Worm (Caenorhabditis elegans) whole organism, early embryonic: ENCODE data around the gene ZK1307.7.

ENCODE experiments used
- aly-1 ChIP-seq: sonication (generic microtip); optimal IDR thresholded peaks from 2 replicates; lab custom pipeline; 2016; ENCODE audit warnings: missing genetic modification characterization, missing compliant biosample characterization
- ama-1 ChIP-seq: fragments of 150-350 bp; optimal IDR thresholded peaks from 2 replicates; lab custom pipeline; 2014
- ceh-13 ChIP-seq: fragments of 200-800 bp; sonication (Bioruptor generic); optimal IDR thresholded peaks from 2 replicates; lab custom pipeline; 2018; ENCODE audit warnings: mild to moderate bottlenecking, missing genetic modification characterization, missing compliant biosample characterization
- hmbx-1 ChIP-seq: sonication (generic microtip); optimal IDR thresholded peaks from 2 replicates; lab custom pipeline; 2016; ENCODE audit warnings: mild to moderate bottlenecking, missing genetic modification characterization, missing compliant biosample characterization
- hmg-4 ChIP-seq: fragments of 200-800 bp; sonication (Bioruptor generic); optimal IDR thresholded peaks from 2 replicates; lab custom pipeline; 2018; ENCODE audit warnings: mild to moderate bottlenecking, missing genetic modification characterization, missing compliant biosample characterization
- pes-1 ChIP-seq: fragments of 200-800 bp; sonication (Bioruptor generic); IDR thresholded peaks from 2 replicates; pipeline ENCODE4 v1.3.6; 2022; ENCODE audit warnings: missing genetic modification reagents, missing genetic modification characterization, missing compliant biosample characterization

ce11 chrII:9646122-9646555, 9.7 kb downstream of the ZK1307.7 start:
- TF ChIP-seq ceh-13 (GFP tag; lab: Kevin White, UChicago) (peak; percentile 4), ama-1 (no peak), aly-1 (no peak), hmg-4 (GFP tag; lab: Kevin White, UChicago) (peak; percentile 77), pes-1 (GFP tag; lab: Robert Waterston, UW) (no peak), hmbx-1 (tag; lab: Kevin White, UChicago) (no peak)
